Worm (Caenorhabditis elegans): Measurements from ENCODE around the gene tat-1.

Gene tat-1

ce11 chrIII:12456801-12457647 is 35.5 kb upstream of the tat-1 start, which contains the start of the genes scav-3 and Y49E10.21:
scav-3 (minus strand) TSS chrIII:12456850.
Y49E10.21 (plus strand) TSS chrIII:12457597.
- TF ChIP-seq ceh-31 (tag; optimal IDR thresholded peaks at IDR 0.05) (peak; percentile 37), ets-4 (tag; optimal IDR thresholded peaks at IDR 0.05) (peak; percentile 43), elt-2 (tag; optimal IDR thresholded peaks at IDR 0.05) (no peak), hlh-30 (tag; optimal IDR thresholded peaks at IDR 0.05; ENCODE audit: insufficient read depth) (peak; percentile 75)

DNA sequence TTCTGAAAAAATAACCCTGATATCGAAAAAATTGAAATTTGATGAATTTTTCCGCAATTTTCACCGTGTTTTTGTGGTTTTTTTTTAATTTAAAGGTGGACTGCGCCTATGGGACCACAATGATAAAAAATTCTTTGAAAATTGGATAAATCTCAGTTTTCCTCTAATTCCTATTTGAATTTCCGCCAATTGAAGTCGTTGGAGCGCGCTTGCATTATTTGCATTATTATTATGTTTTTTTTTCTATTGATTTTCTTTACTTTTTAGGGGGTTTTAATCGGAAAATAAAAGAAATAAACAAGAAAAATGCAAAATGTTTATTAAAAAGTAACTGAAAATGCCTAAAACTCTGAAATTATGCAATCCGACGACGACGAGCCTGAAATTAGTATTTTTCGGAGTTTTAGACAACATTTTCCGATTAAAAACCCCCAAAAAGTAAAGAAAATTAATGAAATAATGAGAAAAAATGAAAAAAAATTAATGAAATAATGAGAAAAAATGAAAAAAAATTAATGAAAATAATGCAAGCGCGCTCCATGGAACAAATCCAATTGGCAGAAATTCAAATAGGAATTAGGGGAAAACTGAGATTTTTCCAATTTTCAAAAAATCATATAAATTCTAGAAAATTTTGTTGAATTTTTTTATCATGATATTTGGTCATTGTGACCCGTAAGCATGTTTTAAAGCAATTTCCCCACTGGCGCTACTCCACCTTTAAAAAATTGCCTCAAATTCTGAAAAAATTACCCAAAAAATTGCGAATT is 34.3 kb upstream of the tat-1 start:
- TF ChIP-seq pros-1 (tag; optimal IDR thresholded peaks at IDR 0.05) (no peak), nhr-11 (tag; optimal IDR thresholded peaks at IDR 0.05) (no peak), ceh-30 (tag; optimal IDR thresholded peaks at IDR 0.05) (no peak), hlh-8 (tag; optimal IDR thresholded peaks at IDR 0.05) (no peak), Y22D7AL.16 (tag; optimal IDR thresholded peaks at IDR 0.05) (no peak), ceh-31 (tag; optimal IDR thresholded peaks at IDR 0.05) (no peak), fax-1 (tag; optimal IDR thresholded peaks at IDR 0.05) (no peak)

DNA sequence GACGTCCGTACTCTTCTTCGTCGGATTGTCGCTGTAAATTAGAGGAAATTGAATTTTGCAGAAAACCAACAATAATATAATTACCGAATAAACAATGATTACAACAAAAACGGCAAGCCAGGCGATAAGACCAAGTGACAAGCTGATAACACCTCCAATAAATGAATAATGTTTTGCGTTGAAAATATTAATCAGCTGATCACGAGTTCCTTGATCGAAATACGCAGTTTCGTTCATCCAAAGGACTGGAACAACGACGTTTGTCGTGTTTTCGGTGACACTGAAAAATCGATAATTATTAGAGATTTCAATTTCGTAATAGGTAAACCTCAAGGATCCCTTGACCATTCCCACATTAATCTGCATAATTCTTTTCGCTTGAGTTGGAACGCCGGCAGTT is 32.3 kb upstream of the tat-1 start:
- TF ChIP-seq dmd-4 (tag; optimal IDR thresholded peaks at IDR 0.05; ENCODE audit: borderline replicate concordance) (no peak), elt-2 (tag; optimal IDR thresholded peaks at IDR 0.05) (peak; percentile 43)

- TF ChIP-seq hlh-6 (tag; optimal IDR thresholded peaks at IDR 0.05) (no peak), nfya-1 (tag; optimal IDR thresholded peaks at IDR 0.05) (peak; percentile 38), ceh-45 (GFP tag; IDR thresholded peaks at IDR 0.05) (no peak), pax-1 (tag; optimal IDR thresholded peaks at IDR 0.05) (no peak), lim-6 (tag; optimal IDR thresholded peaks at IDR 0.05) (no peak), fax-1 (tag; optimal IDR thresholded peaks at IDR 0.05) (no peak), elt-4 (tag; optimal IDR thresholded peaks at IDR 0.05) (no peak), ttx-3 (tag; optimal IDR thresholded peaks at IDR 0.05) (no peak), dve-1 (tag; optimal IDR thresholded peaks at IDR 0.05) (no peak), unc-42 (tag; optimal IDR thresholded peaks at IDR 0.05) (peak; percentile 2), madf-2 (tag; optimal IDR thresholded peaks at IDR 0.05) (no peak), ceh-14 (tag; optimal IDR thresholded peaks at IDR 0.05) (no peak), ets-4 (tag; optimal IDR thresholded peaks at IDR 0.05) (no peak), pat-9 (tag; optimal IDR thresholded peaks at IDR 0.05) (no peak), odd-2 (tag; optimal IDR thresholded peaks at IDR 0.05) (no peak), elt-2 (tag; optimal IDR thresholded peaks at IDR 0.05) (no peak), gmeb-2 (tag; optimal IDR thresholded peaks at IDR 0.05) (no peak), ref-2 (tag; optimal IDR thresholded peaks at IDR 0.05) (no peak), dmd-4 (tag; optimal IDR thresholded peaks at IDR 0.05; ENCODE audit: borderline replicate concordance) (no peak), Y22D7AL.16 (tag; optimal IDR thresholded peaks at IDR 0.05) (no peak), sdc-2 (tag; optimal IDR thresholded peaks at IDR 0.05) (no peak), ceh-18 (tag; optimal IDR thresholded peaks at IDR 0.05) (no peak), nhr-11 (tag; optimal IDR thresholded peaks at IDR 0.05) (no peak), fkh-6 (tag; optimal IDR thresholded peaks at IDR 0.05) (no peak), unc-86 (tag; optimal IDR thresholded peaks at IDR 0.05) (no peak), unc-55 (GFP tag; optimal IDR thresholded peaks at IDR 0.05) (peak; percentile 3), C08G9.2 (tag; optimal IDR thresholded peaks at IDR 0.05) (no peak), tbx-2 (tag; optimal IDR thresholded peaks at IDR 0.05) (no peak), ceh-22 (tag; optimal IDR thresholded peaks at IDR 0.05) (no peak), fkh-10 (GFP tag; optimal IDR thresholded peaks at IDR 0.05) (no peak), unc-3 (GFP tag; conservative IDR thresholded peaks at IDR 0.05) (no peak), unc-3 (tag; optimal IDR thresholded peaks at IDR 0.05) (no peak), pha-2 (tag; optimal IDR thresholded peaks at IDR 0.05) (no peak), ceh-31 (tag; optimal IDR thresholded peaks at IDR 0.05) (peak; percentile 42), hlh-30 (tag; optimal IDR thresholded peaks at IDR 0.05; ENCODE audit: insufficient read depth) (peak; percentile 32), ceh-30 (tag; optimal IDR thresholded peaks at IDR 0.05) (no peak), mec-3 (tag; optimal IDR thresholded peaks at IDR 0.05; ENCODE audit: borderline replicate concordance) (no peak), ceh-9 (tag; optimal IDR thresholded peaks at IDR 0.05) (no peak), rnt-1 (tag; optimal IDR thresholded peaks at IDR 0.05) (no peak), pqm-1 (tag; optimal IDR thresholded peaks at IDR 0.05) (no peak)
These were observed 31.8 kb upstream of the tat-1 start, which contains the start of gene ani-1 for ce11 chrIII:12453315-12453714. ani-1 (minus strand) TSS chrIII:12453375.

Measured in whole organism, late embryonic.